Fruit fly (Drosophila melanogaster) whole organism, wandering third instar larva: Measurements from ENCODE around the gene CG5199.

Experiments
- Abd-B ChIP-seq: fragments of >200 bp; optimal IDR thresholded peaks from 2 replicates; lab custom pipeline; 2017; ENCODE audit warnings: missing biosample characterization, missing genetic modification characterization
- CG32264 ChIP-seq: fragments of 200-800 bp; sonication (Bioruptor generic); optimal IDR thresholded peaks from 2 replicates; lab custom pipeline; 2016; ENCODE audit warnings: missing biosample characterization, missing genetic modification characterization
- CG9705 ChIP-seq: fragments of 200-800 bp; sonication (Bioruptor generic); optimal IDR thresholded peaks from 2 replicates; lab custom pipeline; 2018; ENCODE audit warnings: missing biosample characterization, mild to moderate bottlenecking, missing genetic modification characterization
- CrebA ChIP-seq: fragments of 200-800 bp; sonication (Bioruptor generic); optimal IDR thresholded peaks from 2 replicates; lab custom pipeline; 2016; ENCODE audit warnings: missing biosample characterization, mild to moderate bottlenecking, missing genetic modification characterization, borderline replicate concordance
- Dfd ChIP-seq: fragments of >200 bp; optimal IDR thresholded peaks from 2 replicates; lab custom pipeline; 2017; ENCODE audit warnings: missing biosample characterization, missing genetic modification characterization
- Dif ChIP-seq: fragments of 200-275, 200-300 bp; sonication (Bioruptor generic); optimal IDR thresholded peaks from 2 replicates; lab custom pipeline; 2018; ENCODE audit warnings: missing biosample characterization, missing genetic modification characterization; ENCODE audit not compliant: partially characterized antibody
- GATAd ChIP-seq: sonication (Bioruptor generic); optimal IDR thresholded peaks from 2 replicates; lab custom pipeline; 2016; ENCODE audit warnings: missing biosample characterization, missing genetic modification characterization
- HLH106 ChIP-seq: fragments of 200-800 bp; optimal IDR thresholded peaks from 3 replicates; lab custom pipeline; 2019; ENCODE audit warnings: missing biosample characterization, mild to moderate bottlenecking, missing genetic modification characterization, moderate library complexity
- Hnf4 ChIP-seq: fragments of 200-800 bp; sonication (Bioruptor generic); optimal IDR thresholded peaks from 2 replicates; lab custom pipeline; 2016; ENCODE audit warnings: missing biosample characterization, mild to moderate bottlenecking, missing genetic modification characterization
- Hr83 ChIP-seq: fragments of 200-300 bp; sonication (Bioruptor generic); optimal IDR thresholded peaks from 2 replicates; lab custom pipeline; 2016; ENCODE audit warnings: missing biosample characterization, mild to moderate bottlenecking, missing genetic modification characterization, moderate library complexity; ENCODE audit not compliant: poor library complexity, severe bottlenecking
- Jra ChIP-seq: sonication (Bioruptor generic); optimal IDR thresholded peaks from 2 replicates; lab custom pipeline; 2016; ENCODE audit warnings: missing biosample characterization, missing genetic modification characterization
- Mio ChIP-seq: sonication (Bioruptor generic); optimal IDR thresholded peaks from 2 replicates; lab custom pipeline; 2016; ENCODE audit warnings: missing biosample characterization, missing genetic modification characterization
- Myc ChIP-seq: fragments of >200 bp; optimal IDR thresholded peaks from 2 replicates; lab custom pipeline; 2017
- N ChIP-seq: fragments of >200 bp; optimal IDR thresholded peaks from 2 replicates; lab custom pipeline; 2018; ENCODE audit warnings: missing biosample characterization, missing external identifiers, missing genetic modification characterization
- OdsH ChIP-seq: fragments of 200-800 bp; sonication (Bioruptor generic); optimal IDR thresholded peaks from 2 replicates; lab custom pipeline; 2016; ENCODE audit warnings: missing biosample characterization, mild to moderate bottlenecking, missing genetic modification characterization
- Rel ChIP-seq, 2 experiments: fragments of 200-800 bp; sonication (Bioruptor generic) in 1 of 2; optimal IDR thresholded peaks; 2 replicates in 1 of 2; 3 replicates in 1 of 2; lab custom pipeline; 2016 to 2019; ENCODE audit warnings: mild to moderate bottlenecking in 2 of 2, missing biosample characterization in 2 of 2, missing genetic modification characterization in 2 of 2, moderate library complexity in 1 of 2
- Sp1 ChIP-seq: fragments of 200-800 bp; sonication (Bioruptor generic); optimal IDR thresholded peaks from 3 replicates; lab custom pipeline; 2019; ENCODE audit warnings: missing biosample characterization, mild to moderate bottlenecking, missing genetic modification characterization, moderate library complexity
- Vsx2 ChIP-seq: fragments of 200-300, 225-300 bp; sonication (Bioruptor generic); optimal IDR thresholded peaks from 2 replicates; lab custom pipeline; 2018; ENCODE audit warnings: missing biosample characterization, missing genetic modification characterization; ENCODE audit not compliant: partially characterized antibody
- br ChIP-seq: fragments of 200-800 bp; sonication (Bioruptor generic); optimal IDR thresholded peaks from 2 replicates; lab custom pipeline; 2016; ENCODE audit warnings: missing biosample characterization, missing genetic modification characterization
- brk ChIP-seq: fragments of 200-800 bp; sonication (Bioruptor generic); optimal IDR thresholded peaks from 2 replicates; lab custom pipeline; 2016; ENCODE audit warnings: missing biosample characterization, mild to moderate bottlenecking, missing genetic modification characterization
- dl ChIP-seq, 2 experiments: fragments of 175-275, 200-275 bp in 1 of 2; fragments of 200-275 bp in 1 of 2; sonication (Bioruptor generic); optimal IDR thresholded peaks; lab custom pipeline; 2018; ENCODE audit warnings: mild to moderate bottlenecking in 2 of 2, missing biosample characterization in 2 of 2, missing genetic modification characterization in 2 of 2, moderate library complexity in 2 of 2; ENCODE audit not compliant: partially characterized antibody in 2 of 2, insufficient read depth in 1 of 2
- dmrt93B ChIP-seq: fragments of 200-800 bp; sonication (Bioruptor generic); optimal IDR thresholded peaks from 2 replicates; lab custom pipeline; 2018; ENCODE audit warnings: missing biosample characterization, mild to moderate bottlenecking, missing genetic modification characterization
- dsf ChIP-seq: sonication (Bioruptor generic); optimal IDR thresholded peaks from 2 replicates; lab custom pipeline; 2016; ENCODE audit warnings: missing biosample characterization, missing genetic modification characterization, borderline replicate concordance
- ey ChIP-seq: fragments of 200-800 bp; sonication (Bioruptor generic); optimal IDR thresholded peaks from 2 replicates; lab custom pipeline; 2016; ENCODE audit warnings: missing biosample characterization, missing genetic modification characterization
- foxo ChIP-seq, 2 experiments: fragments of 200-800 bp; sonication (Bioruptor generic); optimal IDR thresholded peaks; 2 replicates in 1 of 2; 3 replicates in 1 of 2; lab custom pipeline; 2016 to 2017; ENCODE audit warnings: missing biosample characterization in 2 of 2, missing genetic modification characterization in 2 of 2
- fru ChIP-seq: fragments of 200-800 bp; sonication (Bioruptor generic); optimal IDR thresholded peaks from 3 replicates; lab custom pipeline; 2016; ENCODE audit warnings: missing biosample characterization, mild to moderate bottlenecking, missing genetic modification characterization
- h ChIP-seq: fragments of 200-800 bp; sonication (Bioruptor generic); optimal IDR thresholded peaks from 3 replicates; lab custom pipeline; 2016; ENCODE audit warnings: missing biosample characterization, mild to moderate bottlenecking, missing genetic modification characterization
- jim ChIP-seq: fragments of 175-275, 200-325 bp; sonication (Bioruptor generic); optimal IDR thresholded peaks from 2 replicates; lab custom pipeline; 2016; ENCODE audit warnings: missing biosample characterization, mild to moderate bottlenecking, missing genetic modification characterization
- lola ChIP-seq: fragments of >200 bp; optimal IDR thresholded peaks from 2 replicates; lab custom pipeline; 2017; ENCODE audit warnings: missing biosample characterization, missing genetic modification characterization
- pan ChIP-seq: fragments of >200 bp; optimal IDR thresholded peaks from 2 replicates; lab custom pipeline; 2017
- psq ChIP-seq: fragments of 200-800 bp; sonication (Bioruptor generic); optimal IDR thresholded peaks from 3 replicates; lab custom pipeline; 2017; ENCODE audit warnings: missing biosample characterization, mild to moderate bottlenecking, missing genetic modification characterization, moderate library complexity
- rgr ChIP-seq: fragments of 200-800 bp; sonication (Bioruptor generic); optimal IDR thresholded peaks from 3 replicates; lab custom pipeline; 2016; ENCODE audit warnings: missing biosample characterization, mild to moderate bottlenecking, missing genetic modification characterization
- sage ChIP-seq: fragments of 200-800 bp; sonication (Bioruptor generic); optimal IDR thresholded peaks from 2 replicates; lab custom pipeline; 2016; ENCODE audit warnings: missing biosample characterization, mild to moderate bottlenecking, missing genetic modification characterization
- sv ChIP-seq: fragments of 200-800 bp; sonication (Bioruptor generic); optimal IDR thresholded peaks from 3 replicates; lab custom pipeline; 2016; ENCODE audit warnings: missing biosample characterization, missing genetic modification characterization
- tai ChIP-seq: sonication (Bioruptor generic); optimal IDR thresholded peaks from 2 replicates; lab custom pipeline; 2016; ENCODE audit warnings: missing biosample characterization, missing genetic modification characterization
- usp ChIP-seq: fragments of >200 bp; optimal IDR thresholded peaks from 2 replicates; lab custom pipeline; 2017; ENCODE audit warnings: missing biosample characterization, missing genetic modification characterization
- woc ChIP-seq: sonication (Bioruptor generic); optimal IDR thresholded peaks from 2 replicates; lab custom pipeline; 2016; ENCODE audit warnings: missing biosample characterization, mild to moderate bottlenecking, missing genetic modification characterization

Gene CG5199

dm6 chr3L:20444815-20445519 lies 7.7 kb downstream of the CG5199 start:
- TF ChIP-seq Abd-B (GFP tag; lab: Kevin White, UChicago) = no peak
- TF ChIP-seq CG32264 (GFP tag; lab: Kevin White, UChicago) = peak; percentile 61
- TF ChIP-seq dsf (GFP tag; lab: Kevin White, UChicago) = no peak
- no peak for TF ChIP-seq dl (GFP tag; optimal IDR thresholded peaks at IDR 0.05; lab: Kevin White, UChicago; ENCODE audit: insufficient read depth in 1 of 2, partially characterized antibody in 2 of 2)
- peak; percentile 73 for TF ChIP-seq sv (GFP tag; lab: Kevin White, UChicago)
- no peak for TF ChIP-seq usp (GFP tag; lab: Kevin White, UChicago)
- no peak for TF ChIP-seq N
- peak; percentile 92 for TF ChIP-seq brk (GFP tag; lab: Kevin White, UChicago)
- TF ChIP-seq Hr83 (GFP tag; lab: Kevin White, UChicago) = peak; percentile 84
- peak; percentile 96 for TF ChIP-seq rgr (GFP tag; lab: Kevin White, UChicago)
- TF ChIP-seq Dif (GFP tag; lab: Kevin White, UChicago) = no peak
- no peak for TF ChIP-seq pan (lab: Kevin White, UChicago)
- peak in 1 of 2 experiments; percentile 95 for TF ChIP-seq foxo (GFP tag; optimal IDR thresholded peaks at IDR 0.05; lab: Kevin White, UChicago)
- peak; percentile 75 for TF ChIP-seq Rel (GFP tag; optimal IDR thresholded peaks at IDR 0.05; lab: Kevin White, UChicago)
- TF ChIP-seq Rel (tag; optimal IDR thresholded peaks at IDR 0.05; lab: Kevin White, UChicago) = peak; percentile 80
- no peak for TF ChIP-seq Myc (lab: Kevin White, UChicago)
- TF ChIP-seq Jra (GFP tag; lab: Kevin White, UChicago) = peak; percentile 73
- TF ChIP-seq Sp1 = peak; percentile 78
- no peak for TF ChIP-seq CrebA
- TF ChIP-seq sage (GFP tag; lab: Kevin White, UChicago) = peak; percentile 86
- TF ChIP-seq h = peak; percentile 95
- no peak for TF ChIP-seq Vsx2 (GFP tag; lab: Kevin White, UChicago)
- TF ChIP-seq OdsH (GFP tag; lab: Kevin White, UChicago) = peak; percentile 92
- TF ChIP-seq HLH106 (tag; lab: Kevin White, UChicago) = peak; percentile 84
- TF ChIP-seq ey (GFP tag; lab: Kevin White, UChicago) = peak; percentile 80
- no peak for TF ChIP-seq Dfd (GFP tag; lab: Kevin White, UChicago)
- peak; percentile 65 for TF ChIP-seq tai (GFP tag; lab: Kevin White, UChicago)
- peak; percentile 88 for TF ChIP-seq psq
- peak; percentile 59 for TF ChIP-seq GATAd (GFP tag; lab: Kevin White, UChicago)
- peak; percentile 90 for TF ChIP-seq fru (GFP tag; lab: Kevin White, UChicago)
- peak; percentile 87 for TF ChIP-seq Hnf4 (GFP tag; lab: Kevin White, UChicago)
- TF ChIP-seq Mio (GFP tag; lab: Kevin White, UChicago) = no peak
- TF ChIP-seq woc (GFP tag; lab: Kevin White, UChicago) = peak; percentile 54
- TF ChIP-seq br (GFP tag; lab: Kevin White, UChicago) = peak; percentile 82
- TF ChIP-seq dmrt93B = peak; percentile 73
- no peak for TF ChIP-seq CG9705
- no peak for TF ChIP-seq jim
- no peak for TF ChIP-seq lola (GFP tag; lab: Kevin White, UChicago)

- TF ChIP-seq Hnf4 (GFP tag; lab: Kevin White, UChicago) (no peak), dl (GFP tag; optimal IDR thresholded peaks at IDR 0.05; lab: Kevin White, UChicago; ENCODE audit: insufficient read depth in 1 of 2, partially characterized antibody in 2 of 2) (peak; percentile 6 to 73), CG9705 (no peak), Myc (lab: Kevin White, UChicago) (peak; percentile 64), sage (GFP tag; lab: Kevin White, UChicago) (no peak), Dif (GFP tag; lab: Kevin White, UChicago) (peak; percentile 67), Mio (GFP tag; lab: Kevin White, UChicago) (no peak), pan (lab: Kevin White, UChicago) (no peak), ey (GFP tag; lab: Kevin White, UChicago) (no peak), CG32264 (GFP tag; lab: Kevin White, UChicago) (no peak), rgr (GFP tag; lab: Kevin White, UChicago) (no peak)
These were observed 9.9 kb downstream of the CG5199 start for dm6 chr3L:20442674-20443313.
